Fruit fly (Drosophila melanogaster): Measurements from ENCODE around the gene dmGlut.

The dmGlut gene

DNA sequence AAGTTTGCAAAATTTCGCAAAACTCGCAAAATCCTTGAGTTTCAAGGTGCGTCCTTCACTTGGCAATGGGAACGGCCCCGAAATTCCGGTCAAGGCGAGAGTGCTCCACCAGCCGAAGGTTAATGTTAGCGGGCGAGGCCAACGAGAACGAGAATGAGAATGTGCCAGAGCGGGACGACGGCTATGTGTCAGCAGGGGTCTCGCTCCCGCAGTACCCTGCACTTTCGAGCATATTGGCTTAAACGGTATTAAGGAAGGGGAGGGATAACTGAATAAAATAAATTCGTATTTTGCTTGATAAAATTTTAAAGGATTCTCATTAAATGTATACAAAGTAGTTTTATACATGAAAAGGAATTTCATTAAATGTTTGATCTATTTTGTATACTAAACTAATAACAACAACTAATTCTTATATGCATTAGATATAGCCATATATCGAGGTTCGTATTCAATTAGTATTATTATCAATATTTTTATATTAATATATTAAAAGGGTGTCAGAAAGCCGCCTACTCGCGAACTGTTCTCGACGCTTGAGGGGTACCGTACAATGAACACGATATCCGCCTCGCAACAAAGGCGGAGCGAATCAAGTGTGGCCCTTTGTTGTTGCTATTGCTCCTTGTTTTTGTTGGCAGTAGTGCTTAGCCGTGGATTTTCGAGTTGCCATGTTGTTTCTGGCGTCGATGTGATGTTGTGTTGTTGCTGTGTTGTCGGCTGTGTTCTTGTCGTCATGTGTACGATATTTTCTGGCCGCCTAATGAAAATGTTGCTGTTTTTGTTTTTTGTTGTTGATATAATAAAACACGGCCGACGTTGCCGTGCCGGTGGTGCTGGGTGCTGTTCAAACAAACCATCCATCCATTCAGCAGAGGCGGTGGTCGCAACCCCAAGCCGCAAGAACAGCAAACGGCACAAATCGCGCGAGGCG lies 20.6 kb upstream of the dmGlut start (continued):
- peak; percentile 81 for TF ChIP-seq fd59A (GFP tag; optimal IDR thresholded peaks at IDR 0.05)
- TF ChIP-seq CG6276 (GFP tag; optimal IDR thresholded peaks at IDR 0.05) = peak; percentile 83
- TF ChIP-seq CG7368 (GFP tag; optimal IDR thresholded peaks at IDR 0.05) = peak; percentile 81
- TF ChIP-seq Met (GFP tag; optimal IDR thresholded peaks at IDR 0.05) = peak; percentile 74
- peak; percentile 96 for TF ChIP-seq Eip78C (GFP tag)
- TF ChIP-seq CG1621 (tag; optimal IDR thresholded peaks at IDR 0.05) = no peak
- peak; percentile 52 for TF ChIP-seq Sox102F (GFP tag; optimal IDR thresholded peaks at IDR 0.05)
- TF ChIP-seq vri (GFP tag; optimal IDR thresholded peaks at IDR 0.05) = no peak
- no peak for TF ChIP-seq CG15336 (GFP tag; IDR thresholded peaks at IDR 0.05)
- TF ChIP-seq CG31627 (GFP tag; optimal IDR thresholded peaks at IDR 0.05) = peak; percentile 75
- TF ChIP-seq Blimp-1 (GFP tag; optimal IDR thresholded peaks at IDR 0.05) = peak; percentile 97
- peak; percentile 57 for TF ChIP-seq dac (GFP tag; optimal IDR thresholded peaks at IDR 0.05)
- peak; percentile 91 to 96 for TF ChIP-seq ss (GFP tag; optimal IDR thresholded peaks at IDR 0.05)
- TF ChIP-seq topi (GFP tag; optimal IDR thresholded peaks at IDR 0.05) = peak; percentile 79
- peak; percentile 14 for TF ChIP-seq fd85E (GFP tag; optimal IDR thresholded peaks at IDR 0.05)
- no peak for TF ChIP-seq CG8119 (GFP tag; IDR thresholded peaks at IDR 0.05)
- peak; percentile 78 for TF ChIP-seq Sox15 (GFP tag; optimal IDR thresholded peaks at IDR 0.05)
- TF ChIP-seq CG11294 (GFP tag; IDR thresholded peaks at IDR 0.05) = no peak
- TF ChIP-seq salr (GFP tag; optimal IDR thresholded peaks at IDR 0.05) = peak; percentile 24 to 94
- peak; percentile 87 for TF ChIP-seq CG11902 (GFP tag; optimal IDR thresholded peaks at IDR 0.05)
- no peak for TF ChIP-seq CG6163 (GFP tag; IDR thresholded peaks at IDR 0.05)
- peak; percentile 90 for TF ChIP-seq spab (GFP tag; optimal IDR thresholded peaks at IDR 0.05)
- TF ChIP-seq Eip75B (GFP tag; optimal IDR thresholded peaks at IDR 0.05) = peak; percentile 90
- peak; percentile 89 for TF ChIP-seq achi (GFP tag; optimal IDR thresholded peaks at IDR 0.05)
- TF ChIP-seq CG16779 (tag; optimal IDR thresholded peaks at IDR 0.05) = peak; percentile 88
- TF ChIP-seq eg (GFP tag; IDR thresholded peaks at IDR 0.05) = no peak
- TF ChIP-seq Lpt (GFP tag; optimal IDR thresholded peaks at IDR 0.05) = peak; percentile 76
- peak; percentile 97 for TF ChIP-seq fkh (GFP tag; optimal IDR thresholded peaks at IDR 0.05)
- TF ChIP-seq CG32006 (GFP tag; optimal IDR thresholded peaks at IDR 0.05) = peak; percentile 93
- TF ChIP-seq Hr38 (GFP tag; optimal IDR thresholded peaks at IDR 0.05) = no peak
- peak; percentile 84 for TF ChIP-seq CG11762 (GFP tag; optimal IDR thresholded peaks at IDR 0.05; ENCODE audit: insufficient read depth)
- peak; percentile 85 for TF ChIP-seq CG6792 (GFP tag; optimal IDR thresholded peaks at IDR 0.05)
- TF ChIP-seq CG4318 (GFP tag; optimal IDR thresholded peaks at IDR 0.05) = peak; percentile 86
- TF ChIP-seq Hr39 (GFP tag; optimal IDR thresholded peaks at IDR 0.05) = peak; percentile 70
- TF ChIP-seq svp (GFP tag) = peak; percentile 98
- peak; percentile 87 for TF ChIP-seq CG9139 (GFP tag; optimal IDR thresholded peaks at IDR 0.05)
- TF ChIP-seq Sox14 (GFP tag; optimal IDR thresholded peaks at IDR 0.05) = peak; percentile 59
- TF ChIP-seq CG6808 (GFP tag; optimal IDR thresholded peaks at IDR 0.05) = peak; percentile 93

DNA sequence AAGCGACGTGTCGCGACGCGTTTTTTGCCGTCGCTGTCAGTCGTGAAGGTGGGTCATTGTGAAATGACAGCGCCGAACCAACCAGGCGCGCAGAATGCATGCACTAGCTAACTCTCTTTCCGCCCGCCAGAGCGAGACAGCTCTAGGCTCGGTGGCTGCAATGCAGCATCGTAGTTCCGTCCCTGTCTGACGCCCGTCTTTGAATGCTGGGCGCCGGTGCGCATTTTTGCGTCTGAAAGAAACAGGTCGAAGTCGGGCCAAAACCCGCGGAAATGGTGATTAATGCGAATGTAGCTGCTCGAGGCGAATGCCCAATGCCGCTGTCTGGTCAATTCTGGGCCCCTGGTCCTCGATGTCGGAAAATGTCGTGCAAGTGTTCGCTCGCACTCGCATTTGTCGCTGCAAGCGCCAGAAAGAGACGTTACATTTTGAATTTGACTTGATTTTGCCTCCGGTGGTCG lies 19.9 kb upstream of the dmGlut start:
- TF ChIP-seq fkh (GFP tag; optimal IDR thresholded peaks at IDR 0.05) (peak; percentile 80), CG4318 (GFP tag; optimal IDR thresholded peaks at IDR 0.05) (no peak), CG16779 (tag; optimal IDR thresholded peaks at IDR 0.05) (peak; percentile 54), CG15336 (GFP tag; IDR thresholded peaks at IDR 0.05) (no peak), acj6 (GFP tag; optimal IDR thresholded peaks at IDR 0.05) (peak; percentile 17), topi (GFP tag; optimal IDR thresholded peaks at IDR 0.05) (peak; percentile 76), salr (GFP tag; optimal IDR thresholded peaks at IDR 0.05) (peak; percentile 34 to 37), spab (GFP tag; optimal IDR thresholded peaks at IDR 0.05) (peak; percentile 73), lz (GFP tag; optimal IDR thresholded peaks at IDR 0.05) (peak; percentile 49), Ets96B (tag; optimal IDR thresholded peaks at IDR 0.05) (peak; percentile 61), Sox15 (GFP tag; optimal IDR thresholded peaks at IDR 0.05) (no peak), CG8319 (GFP tag; optimal IDR thresholded peaks at IDR 0.05) (peak; percentile 60), CG7368 (GFP tag; optimal IDR thresholded peaks at IDR 0.05) (peak; percentile 56), Sox14 (GFP tag; optimal IDR thresholded peaks at IDR 0.05) (peak; percentile 80), fd59A (GFP tag; optimal IDR thresholded peaks at IDR 0.05) (peak; percentile 27), CG8632 (GFP tag; optimal IDR thresholded peaks at IDR 0.05) (peak; percentile 7), Hr4 (GFP tag; optimal IDR thresholded peaks at IDR 0.05) (peak; percentile 80), CG11902 (GFP tag; optimal IDR thresholded peaks at IDR 0.05) (no peak), Ets21C (GFP tag; optimal IDR thresholded peaks at IDR 0.05) (peak; percentile 18), CG11294 (GFP tag; IDR thresholded peaks at IDR 0.05) (no peak), CG1621 (tag; optimal IDR thresholded peaks at IDR 0.05) (peak; percentile 80), fd85E (GFP tag; optimal IDR thresholded peaks at IDR 0.05) (peak; percentile 78), achi (GFP tag; optimal IDR thresholded peaks at IDR 0.05) (peak; percentile 43), CG6276 (GFP tag; optimal IDR thresholded peaks at IDR 0.05) (peak; percentile 78), CG10669 (GFP tag; optimal IDR thresholded peaks at IDR 0.05) (peak; percentile 66), OdsH (GFP tag; optimal IDR thresholded peaks at IDR 0.05) (peak; percentile 24)
